Worm (Caenorhabditis elegans): Measurements from ENCODE around the gene srw-144.

- TF ChIP-seq T22C8.4 (GFP tag; IDR thresholded peaks at IDR 0.05) (no peak), ztf-29 (GFP tag; IDR thresholded peaks at IDR 0.05) (no peak), tab-1 (GFP tag; IDR thresholded peaks at IDR 0.05) (no peak), flt-1 (GFP tag; IDR thresholded peaks at IDR 0.05) (no peak), ref-1 (GFP tag; conservative IDR thresholded peaks at IDR 0.05) (no peak)
These were observed 38.9 kb upstream of the srw-144 start, which contains the start of gene srw-119 for ce11 chrV:2999736-3000135.
